Worm (Caenorhabditis elegans) whole organism, L3 larva: ENCODE measurements around the gene clec-40.

Source experiments
- ZK546.5 ChIP-seq: sonication (generic microtip); optimal IDR thresholded peaks from 2 replicates; lab custom pipeline; 2017; ENCODE audit warnings: missing biosample characterization, missing genetic modification characterization
- ceh-9 ChIP-seq: sonication (generic microtip); optimal IDR thresholded peaks from 2 replicates; lab custom pipeline; 2018; ENCODE audit warnings: missing biosample characterization, missing genetic modification characterization
- elt-1 ChIP-seq: fragments of 150-350 bp; optimal IDR thresholded peaks from 2 replicates; lab custom pipeline; 2014; ENCODE audit warnings: missing biosample characterization, missing genetic modification characterization
- nfya-1 ChIP-seq: sonication (generic microtip); optimal IDR thresholded peaks from 2 replicates; lab custom pipeline; 2017; ENCODE audit warnings: missing genetic modification characterization, mild to moderate bottlenecking, missing compliant biosample characterization, antibody characterized with exemption, moderate library complexity; ENCODE audit not compliant: insufficient read depth
- nhr-237 ChIP-seq: fragments of 150-350 bp; optimal IDR thresholded peaks from 2 replicates; lab custom pipeline; 2014; ENCODE audit warnings: missing biosample characterization, missing genetic modification characterization
- nhr-77 ChIP-seq: fragments of 150-350 bp; optimal IDR thresholded peaks from 2 replicates; lab custom pipeline; 2014; ENCODE audit warnings: missing biosample characterization, missing genetic modification characterization
- pha-4 ChIP-seq: fragments of 150-350 bp; optimal IDR thresholded peaks from 2 replicates; lab custom pipeline; 2014; ENCODE audit warnings: missing biosample characterization, missing genetic modification reagents, missing genetic modification characterization
- pqm-1 ChIP-seq: fragments of 150-350 bp; optimal IDR thresholded peaks from 2 replicates; lab custom pipeline; 2017; ENCODE audit warnings: missing biosample characterization, missing genetic modification characterization, inconsistent platforms
- snpc-4 ChIP-seq: fragments of 150-350 bp; optimal IDR thresholded peaks from 2 replicates; lab custom pipeline; 2014; ENCODE audit warnings: missing biosample characterization, missing genetic modification characterization
- unc-39 ChIP-seq: sonication (generic microtip); optimal IDR thresholded peaks from 4 replicates; lab custom pipeline; 2017; ENCODE audit warnings: missing biosample characterization, missing genetic modification characterization
- zag-1 ChIP-seq: fragments of 150-350 bp; optimal IDR thresholded peaks from 2 replicates; lab custom pipeline; 2014; ENCODE audit warnings: missing biosample characterization, missing genetic modification characterization

DNA sequence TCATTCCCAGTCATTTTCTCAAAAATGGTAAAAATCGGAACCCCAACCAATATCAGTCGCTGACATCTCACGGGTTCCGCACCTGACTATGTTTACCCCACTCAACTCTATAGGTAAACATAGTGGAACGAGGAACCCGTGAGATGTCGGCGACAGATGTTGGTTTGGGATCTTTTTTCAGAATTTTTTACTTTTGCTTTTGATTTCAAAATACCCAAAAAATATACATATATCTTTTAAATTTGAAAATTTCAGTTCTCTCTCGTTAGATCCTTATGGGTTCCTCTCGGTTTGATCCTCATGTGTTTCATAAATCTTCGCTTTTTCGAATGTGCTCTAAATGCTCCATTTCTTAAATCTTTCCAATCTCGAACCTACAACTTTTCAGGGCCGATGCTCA is 32.8 kb upstream of the clec-40 start, which contains the start of gene srw-23:
- TF ChIP-seq nhr-237 (tag; lab: Kevin White, UChicago) (no peak), unc-39 (tag; lab: Kevin White, UChicago) (no peak), snpc-4 (no peak), nhr-77 (tag; lab: Kevin White, UChicago) (no peak), ceh-9 (no peak), pha-4 (tag; lab: Kevin White, UChicago) (no peak), elt-1 (no peak), zag-1 (tag; lab: Kevin White, UChicago) (no peak), pqm-1 (tag; lab: Kevin White, UChicago) (no peak), ZK546.5 (tag; lab: Kevin White, UChicago) (no peak), nfya-1 (no peak)
